Worm (Caenorhabditis elegans) whole organism, L4 larva: ENCODE measurements around the gene F39H12.1.

Experiments used
- D1046.2 ChIP-seq: fragments of 200-800 bp; sonication (Bioruptor generic); IDR thresholded peaks from 2 replicates; pipeline ENCODE4 v1.3.6; 2022; ENCODE audit warnings: missing genetic modification characterization, missing compliant biosample characterization
- F10B5.3 ChIP-seq: sonication (generic microtip); optimal IDR thresholded peaks from 2 replicates; lab custom pipeline; 2016; ENCODE audit warnings: mild to moderate bottlenecking, missing genetic modification characterization, missing compliant biosample characterization
- F26F4.8 ChIP-seq: fragments of 200-800 bp; sonication (Bioruptor generic); conservative IDR thresholded peaks from 2 replicates; pipeline ENCODE4 v1.3.6; 2022; ENCODE audit warnings: missing genetic modification characterization, missing compliant biosample characterization
- Y105C5A.15 ChIP-seq: fragments of 200-800 bp; sonication (Bioruptor generic); IDR thresholded peaks from 2 replicates; pipeline ENCODE4 v1.3.6; 2022; ENCODE audit warnings: missing genetic modification characterization, missing compliant biosample characterization
- Y48G9A.11 ChIP-seq: fragments of 200-800 bp; sonication (Bioruptor generic); IDR thresholded peaks from 2 replicates; pipeline ENCODE4 v1.3.6; 2022; ENCODE audit warnings: missing genetic modification reagents, missing genetic modification characterization, missing compliant biosample characterization
- ZK546.5 ChIP-seq, 2 experiments: sonication (generic microtip); optimal IDR thresholded peaks; 2 replicates each; lab custom pipeline; 2017; ENCODE audit warnings: missing biosample characterization in 2 of 2, missing genetic modification characterization in 2 of 2
- aly-2 ChIP-seq: sonication (generic microtip); optimal IDR thresholded peaks from 2 replicates; lab custom pipeline; 2018; ENCODE audit warnings: missing biosample characterization, missing genetic modification characterization
- ama-1 ChIP-seq: fragments of 150-350 bp; optimal IDR thresholded peaks from 2 replicates; lab custom pipeline; 2014; ENCODE audit warnings: inconsistent platforms, mixed read lengths
- attf-4 ChIP-seq: sonication (generic microtip); optimal IDR thresholded peaks from 3 replicates; lab custom pipeline; 2017; ENCODE audit warnings: missing biosample characterization, missing genetic modification characterization
- ces-1 ChIP-seq: fragments of 150-350 bp; sonication (generic microtip); optimal IDR thresholded peaks from 4 replicates; lab custom pipeline; 2014; ENCODE audit warnings: missing biosample characterization, missing genetic modification reagents, missing genetic modification characterization
- cey-2 ChIP-seq: sonication (generic microtip); optimal IDR thresholded peaks from 3 replicates; lab custom pipeline; 2017; ENCODE audit warnings: missing genetic modification characterization, mild to moderate bottlenecking, missing compliant biosample characterization, antibody characterized with exemption, borderline replicate concordance; ENCODE audit not compliant: insufficient read depth
- daf-16 ChIP-seq, 3 experiments: sonication (generic microtip); optimal IDR thresholded peaks; 2 replicates each; lab custom pipeline; 2016 to 2017; ENCODE audit warnings: missing genetic modification characterization in 3 of 3, missing genetic modification reagents in 3 of 3, mild to moderate bottlenecking in 2 of 3, missing compliant biosample characterization in 2 of 3, missing biosample characterization in 1 of 3, moderate library complexity in 1 of 3
- daf-19 ChIP-seq: fragments of 200-800 bp; sonication (Bioruptor generic); conservative IDR thresholded peaks from 2 replicates; pipeline ENCODE4 v1.3.6; 2022; ENCODE audit warnings: missing genetic modification characterization, missing compliant biosample characterization
- daf-8 ChIP-seq: fragments of 200-800 bp; sonication (Bioruptor generic); IDR thresholded peaks from 2 replicates; pipeline ENCODE4 v1.3.6; 2022; ENCODE audit warnings: missing genetic modification characterization, missing compliant biosample characterization
- dmd-6 ChIP-seq: fragments of 200-800 bp; sonication (Bioruptor generic); IDR thresholded peaks from 2 replicates; pipeline ENCODE4 v1.3.6; 2022; ENCODE audit warnings: missing genetic modification reagents, missing genetic modification characterization, missing compliant biosample characterization
- fkh-10 ChIP-seq: fragments of 150-350 bp; optimal IDR thresholded peaks from 2 replicates; lab custom pipeline; 2014; ENCODE audit warnings: missing biosample characterization, missing genetic modification reagents, missing genetic modification characterization
- gei-8 ChIP-seq: fragments of 200-800 bp; sonication (Bioruptor generic); optimal IDR thresholded peaks from 2 replicates; lab custom pipeline; 2018; ENCODE audit warnings: mild to moderate bottlenecking, missing genetic modification characterization, missing compliant biosample characterization
- hif-1 ChIP-seq, 2 experiments: sonication (generic microtip); optimal IDR thresholded peaks; 2 replicates each; lab custom pipeline; 2016 to 2017; ENCODE audit warnings: missing compliant biosample characterization in 2 of 2, missing genetic modification characterization in 2 of 2, missing genetic modification reagents in 2 of 2, missing genotype in 2 of 2, mild to moderate bottlenecking in 1 of 2
- hlh-11 ChIP-seq: fragments of 200-800 bp; sonication (Bioruptor generic); optimal IDR thresholded peaks from 2 replicates; lab custom pipeline; 2018; ENCODE audit warnings: mild to moderate bottlenecking, missing genetic modification characterization, missing compliant biosample characterization
- hmg-1.1 ChIP-seq: fragments of 200-800 bp; sonication (Bioruptor generic); IDR thresholded peaks from 2 replicates; pipeline ENCODE4 v1.3.6; 2022; ENCODE audit warnings: missing genetic modification reagents, missing genetic modification characterization, missing compliant biosample characterization
- jun-1 ChIP-seq: fragments of 150-350 bp; optimal IDR thresholded peaks from 2 replicates; lab custom pipeline; 2014; ENCODE audit warnings: missing biosample characterization, missing genetic modification reagents, missing genetic modification characterization
- lin-1 ChIP-seq: fragments of 200-800 bp; sonication (Bioruptor generic); IDR thresholded peaks from 2 replicates; pipeline ENCODE4 v1.3.6; 2022; ENCODE audit warnings: missing genetic modification reagents, missing genetic modification characterization, missing compliant biosample characterization
- lin-38 ChIP-seq: fragments of 200-800 bp; sonication (Bioruptor generic); IDR thresholded peaks from 2 replicates; pipeline ENCODE4 v1.3.6; 2022; ENCODE audit warnings: missing genetic modification reagents, missing genetic modification characterization, missing compliant biosample characterization
- lir-3 ChIP-seq: sonication (generic microtip); optimal IDR thresholded peaks from 2 replicates; lab custom pipeline; 2016; ENCODE audit warnings: mild to moderate bottlenecking, missing genetic modification characterization, missing compliant biosample characterization
- madf-5 ChIP-seq, 2 experiments: fragments of 200-800 bp; sonication (Bioruptor generic); IDR thresholded peaks; 2 replicates each; pipeline ENCODE4 v1.3.6; 2022; ENCODE audit warnings: missing compliant biosample characterization in 2 of 2, missing genetic modification characterization in 2 of 2
- mes-2 ChIP-seq: sonication (generic microtip); optimal IDR thresholded peaks from 2 replicates; lab custom pipeline; 2016; ENCODE audit warnings: missing genotype, mild to moderate bottlenecking, missing genetic modification characterization, missing compliant biosample characterization; ENCODE audit not compliant: poor library complexity, severe bottlenecking
- mxl-2 ChIP-seq: fragments of 200-800 bp; sonication (Bioruptor generic); conservative IDR thresholded peaks from 2 replicates; pipeline ENCODE4 v1.3.6; 2022; ENCODE audit warnings: missing genetic modification reagents, missing genetic modification characterization, missing compliant biosample characterization
- nhr-11 ChIP-seq: fragments of 150-350 bp; optimal IDR thresholded peaks from 2 replicates; lab custom pipeline; 2014; ENCODE audit warnings: missing biosample characterization, missing genetic modification characterization
- nhr-28 ChIP-seq: fragments of 150-350 bp; optimal IDR thresholded peaks from 2 replicates; lab custom pipeline; 2014; ENCODE audit warnings: missing biosample characterization, missing genetic modification characterization
- nhr-76 ChIP-seq: fragments of 150-350 bp; optimal IDR thresholded peaks from 2 replicates; lab custom pipeline; 2014; ENCODE audit warnings: missing biosample characterization, missing genetic modification characterization
- pqm-1 ChIP-seq: sonication (generic microtip); optimal IDR thresholded peaks from 2 replicates; lab custom pipeline; 2017; ENCODE audit warnings: missing biosample characterization, missing genetic modification characterization
- saeg-2 ChIP-seq: fragments of 200-800 bp; sonication (Bioruptor generic); IDR thresholded peaks from 2 replicates; pipeline ENCODE4 v1.3.6; 2022; ENCODE audit warnings: missing genetic modification reagents, missing genetic modification characterization, missing compliant biosample characterization
- set-16 ChIP-seq: fragments of 200-800 bp; sonication (Bioruptor generic); IDR thresholded peaks from 2 replicates; pipeline ENCODE4 v1.3.6; 2022; ENCODE audit warnings: missing genetic modification reagents, missing genetic modification characterization, missing compliant biosample characterization
- snpc-4 ChIP-seq: fragments of 150-350 bp; optimal IDR thresholded peaks from 2 replicates; lab custom pipeline; 2014; ENCODE audit warnings: missing biosample characterization, missing genetic modification characterization
- tag-97 ChIP-seq: fragments of 200-800 bp; sonication (Bioruptor generic); IDR thresholded peaks from 2 replicates; pipeline ENCODE4 v1.3.6; 2022; ENCODE audit warnings: missing genetic modification characterization, missing compliant biosample characterization
- tra-1 ChIP-seq: fragments of 200-800 bp; sonication (Bioruptor generic); IDR thresholded peaks from 2 replicates; pipeline ENCODE4 v1.3.6; 2022; ENCODE audit warnings: missing genetic modification reagents, missing genetic modification characterization, missing compliant biosample characterization
- unc-130 ChIP-seq: sonication (generic microtip); optimal IDR thresholded peaks from 2 replicates; lab custom pipeline; 2016; ENCODE audit warnings: missing genetic modification reagents, missing genetic modification characterization, missing compliant biosample characterization
- unc-62 ChIP-seq, 3 experiments: fragments of 150-350 bp in 1 of 3; sonication (generic microtip); optimal IDR thresholded peaks in 2 of 3; peaks in 1 of 3; 1 replicate in 1 of 3; 2 replicates in 2 of 3; lab custom pipeline; 2014 to 2017; ENCODE audit warnings: missing biosample characterization in 3 of 3, missing genetic modification characterization in 3 of 3, missing genetic modification reagents in 3 of 3, missing genotype in 1 of 3
- vab-7 ChIP-seq: fragments of 200-800 bp; sonication (Bioruptor generic); IDR thresholded peaks from 2 replicates; pipeline ENCODE4 v1.3.6; 2022; ENCODE audit warnings: missing genetic modification reagents, missing genetic modification characterization, missing compliant biosample characterization
- zfp-2 ChIP-seq: sonication (generic microtip); optimal IDR thresholded peaks from 2 replicates; lab custom pipeline; 2016; ENCODE audit warnings: mild to moderate bottlenecking, missing genetic modification characterization, missing compliant biosample characterization
- zip-11 ChIP-seq: fragments of 200-800 bp; sonication (Bioruptor generic); IDR thresholded peaks from 2 replicates; pipeline ENCODE4 v1.3.6; 2022; ENCODE audit warnings: missing genetic modification characterization, missing compliant biosample characterization
- ztf-11 ChIP-seq: fragments of 150-350 bp; optimal IDR thresholded peaks from 2 replicates; lab custom pipeline; 2014; ENCODE audit warnings: missing biosample characterization, missing genetic modification characterization

Gene F39H12.1

ce11 chrX:871020-871419 is 36.4 kb downstream of the F39H12.1 start, which contains the start of gene lgl-1 (continued):
- TF ChIP-seq ZK546.5 (tag; optimal IDR thresholded peaks at IDR 0.05; lab: Kevin White, UChicago) (no peak), Y105C5A.15 (no peak), ama-1 (lab: Kevin White, UChicago) (no peak), hmg-1.1 (GFP tag; lab: Robert Waterston, UW) (peak; percentile 72), attf-4 (no peak), madf-5 (GFP tag; IDR thresholded peaks at IDR 0.05; lab: Robert Waterston, UW) (no peak), dmd-6 (GFP tag; lab: Robert Waterston, UW) (no peak), cey-2 (tag; lab: Kevin White, UChicago) (no peak), gei-8 (GFP tag; lab: Kevin White, UChicago) (no peak), snpc-4 (no peak), daf-8 (GFP tag; lab: Robert Waterston, UW) (no peak)

- TF ChIP-seq pqm-1 (tag; lab: Kevin White, UChicago) (peak; percentile 87), daf-16 (GFP tag; optimal IDR thresholded peaks at IDR 0.05; lab: Kevin White, UChicago) (no peak), daf-16 (tag; optimal IDR thresholded peaks at IDR 0.05; lab: Kevin White, UChicago) (peak; percentile 36), zip-11 (no peak), tag-97 (GFP tag; lab: Robert Waterston, UW) (no peak), nhr-76 (tag; lab: Kevin White, UChicago) (no peak), ama-1 (lab: Kevin White, UChicago) (no peak), lin-38 (no peak), daf-19 (no peak), vab-7 (0 out of 2 replicates have a peak, but pooled peaks have one; percentile 34), hlh-11 (tag; lab: Kevin White, UChicago) (peak; percentile 8), mxl-2 (GFP tag; lab: Robert Waterston, UW) (peak; percentile 38; the same call in 1 of the 2 replicates), nhr-28 (tag; lab: Kevin White, UChicago) (peak; percentile 19), F26F4.8 (GFP tag; lab: Robert Waterston, UW) (0 out of 2 replicates have a peak, but pooled peaks have one; percentile 19), set-16 (GFP tag; lab: Robert Waterston, UW) (peak; percentile 61), snpc-4 (peak; percentile 51), jun-1 (tag; lab: Kevin White, UChicago) (no peak), hif-1 (tag; optimal IDR thresholded peaks at IDR 0.05; lab: Kevin White, UChicago) (no peak), tra-1 (no peak), unc-62 (GFP tag; optimal IDR thresholded peaks at IDR 0.05 in 1 of 2; lab: Kevin White, UChicago) (peak in 1 of 2 experiments; percentile 53), unc-62 (tag; optimal IDR thresholded peaks at IDR 0.05; lab: Kevin White, UChicago) (no peak), aly-2 (tag; lab: Kevin White, UChicago) (no peak)
Observed at ce11 chrX:871957-872715, 37.6 kb downstream of the F39H12.1 start, which contains the start of gene F56F10.1. TSS of gene F56F10.1 (plus strand) at chrX:872603.

- TF ChIP-seq nhr-76 (tag; lab: Kevin White, UChicago): no peak
- TF ChIP-seq unc-62 (GFP tag; optimal IDR thresholded peaks at IDR 0.05 in 1 of 2; lab: Kevin White, UChicago): peak in 1 of 2 experiments; percentile 95
- no peak for TF ChIP-seq unc-62 (tag; optimal IDR thresholded peaks at IDR 0.05; lab: Kevin White, UChicago)
- TF ChIP-seq lir-3: no peak
Observed at ce11 chrX:873634-874033, 39.1 kb downstream of the F39H12.1 start.

ce11 chrX:876935-877334 is 42.4 kb downstream of the F39H12.1 start, which contains the start of gene ZC13.1:
TSS of gene ZC13.1 (plus strand) at chrX:877239.
- no peak for TF ChIP-seq saeg-2 (GFP tag; lab: Robert Waterston, UW)
- TF ChIP-seq lin-38: peak; percentile 89
- no peak for TF ChIP-seq D1046.2 (GFP tag; lab: Robert Waterston, UW)
- no peak for TF ChIP-seq Y48G9A.11 (GFP tag; lab: Robert Waterston, UW)
- TF ChIP-seq ces-1: no peak
- TF ChIP-seq F10B5.3 (tag; lab: Kevin White, UChicago): no peak
- peak; percentile 66 for TF ChIP-seq fkh-10 (GFP tag; lab: Kevin White, UChicago)
- no peak for TF ChIP-seq daf-19
- 0 out of 2 replicates have a peak, but pooled peaks have one; percentile 53 for TF ChIP-seq lin-1
- no peak for TF ChIP-seq ztf-11 (tag; lab: Kevin White, UChicago)
- TF ChIP-seq pqm-1 (tag; lab: Kevin White, UChicago): peak; percentile 65
- no peak for TF ChIP-seq nhr-76 (tag; lab: Kevin White, UChicago)
- no peak for TF ChIP-seq jun-1 (tag; lab: Kevin White, UChicago)
- TF ChIP-seq zfp-2 (tag; lab: Kevin White, UChicago): no peak
- peak; percentile 26 for TF ChIP-seq nhr-11 (tag; lab: Kevin White, UChicago)
- peak in 1 of 2 experiments; percentile 68 for TF ChIP-seq hif-1 (tag; optimal IDR thresholded peaks at IDR 0.05; lab: Kevin White, UChicago)
- peak; percentile 81 for TF ChIP-seq mes-2
- TF ChIP-seq unc-130 (GFP tag; lab: Kevin White, UChicago): no peak
- TF ChIP-seq unc-62 (GFP tag; optimal IDR thresholded peaks at IDR 0.05 in 1 of 2; lab: Kevin White, UChicago): no peak
- no peak for TF ChIP-seq unc-62 (tag; optimal IDR thresholded peaks at IDR 0.05; lab: Kevin White, UChicago)
- TF ChIP-seq zip-11: no peak
